Fruit fly (Drosophila melanogaster) whole organism, embryonic: ENCODE data around the gene ssp5.

Source experiments
- Asciz ChIP-seq: fragments of 200-800 bp; sonication (Bioruptor generic); optimal IDR thresholded peaks from 2 replicates; lab custom pipeline; 2017; ENCODE audit warnings: missing biosample characterization, mild to moderate bottlenecking, missing genetic modification characterization, missing genetic modification reagents
- Awh ChIP-seq: fragments of 200-800 bp; sonication (Bioruptor generic); IDR thresholded peaks from 2 replicates; pipeline ENCODE4, ENCODE4 v1.3.6; 2022; ENCODE audit warnings: missing biosample characterization, missing genetic modification characterization
- CG10209 ChIP-seq: fragments of 200-800 bp; sonication (Bioruptor generic); optimal IDR thresholded peaks from 3 replicates; lab custom pipeline; 2017; ENCODE audit warnings: missing biosample characterization, mild to moderate bottlenecking, missing genetic modification characterization, missing genetic modification reagents
- CG10462 ChIP-seq: fragments of 200-800 bp; sonication (Bioruptor generic); optimal IDR thresholded peaks from 2 replicates; lab custom pipeline; 2016; ENCODE audit warnings: missing biosample characterization, missing genetic modification characterization
- CG10654 ChIP-seq: fragments of 200-800 bp; sonication (Bioruptor generic); optimal IDR thresholded peaks from 2 replicates; lab custom pipeline; 2016; ENCODE audit warnings: missing biosample characterization, missing genetic modification characterization
- CG10979 ChIP-seq: fragments of 200-800 bp; sonication (Bioruptor generic); optimal IDR thresholded peaks from 2 replicates; lab custom pipeline; 2018; ENCODE audit warnings: missing biosample characterization, mild to moderate bottlenecking, missing genetic modification characterization, moderate library complexity
- CG11456 ChIP-seq: fragments of 200-800 bp; sonication (Bioruptor generic); IDR thresholded peaks from 3 replicates; pipeline ENCODE4 v1.3.6; 2022; ENCODE audit warnings: missing biosample characterization, missing genetic modification characterization
- CG11504 ChIP-seq: fragments of 200-800 bp; sonication (Bioruptor generic); optimal IDR thresholded peaks from 3 replicates; lab custom pipeline; 2019; ENCODE audit warnings: missing biosample characterization, mild to moderate bottlenecking, missing genetic modification characterization, moderate library complexity
- CG11696 ChIP-seq: fragments of 200-800 bp; sonication (Bioruptor generic); IDR thresholded peaks from 2 replicates; pipeline ENCODE4 v1.3.6; 2022; ENCODE audit warnings: missing biosample characterization, missing genetic modification characterization
- CG11723 ChIP-seq: fragments of 200-800 bp; sonication (Bioruptor generic); optimal IDR thresholded peaks from 2 replicates; lab custom pipeline; 2017; ENCODE audit warnings: missing biosample characterization, mild to moderate bottlenecking, missing genetic modification characterization
- CG12391 ChIP-seq: fragments of 200-800 bp; sonication (Bioruptor generic); optimal IDR thresholded peaks from 3 replicates; lab custom pipeline; 2018; ENCODE audit warnings: missing biosample characterization, mild to moderate bottlenecking, missing genetic modification characterization, moderate library complexity
- CG12659 ChIP-seq: fragments of 200-800 bp; sonication (Bioruptor generic); optimal IDR thresholded peaks from 3 replicates; lab custom pipeline; 2017; ENCODE audit warnings: mild to moderate bottlenecking, missing biosample characterization, missing genetic modification reagents, missing genetic modification characterization
- CG13123 ChIP-seq: fragments of 200-800 bp; sonication (Bioruptor generic); optimal IDR thresholded peaks from 2 replicates; lab custom pipeline; 2016; ENCODE audit warnings: missing biosample characterization, missing genetic modification characterization
- CG15269 ChIP-seq: fragments of 200-800 bp; sonication (Bioruptor generic); optimal IDR thresholded peaks from 2 replicates; lab custom pipeline; 2018; ENCODE audit warnings: missing biosample characterization, mild to moderate bottlenecking, missing genetic modification characterization, moderate library complexity
- CG15479 ChIP-seq: fragments of 200-800 bp; sonication (Bioruptor generic); optimal IDR thresholded peaks from 3 replicates; lab custom pipeline; 2019; ENCODE audit warnings: missing biosample characterization, mild to moderate bottlenecking, missing genetic modification characterization, moderate library complexity
- CG16815 ChIP-seq: fragments of 200-800 bp; sonication (Bioruptor generic); optimal IDR thresholded peaks from 3 replicates; lab custom pipeline; 2017; ENCODE audit warnings: missing biosample characterization, mild to moderate bottlenecking, missing genetic modification characterization
- CG17328 ChIP-seq: fragments of 200-800 bp; sonication (Bioruptor generic); IDR thresholded peaks from 2 replicates; pipeline ENCODE4 v1.3.6; 2022; ENCODE audit warnings: missing biosample characterization, missing genetic modification characterization
- CG2116 ChIP-seq: fragments of 200-800 bp; sonication (Bioruptor generic); optimal IDR thresholded peaks from 3 replicates; lab custom pipeline; 2018; ENCODE audit warnings: missing biosample characterization, mild to moderate bottlenecking, missing genetic modification characterization
- CG6654 ChIP-seq: fragments of 200-800 bp; sonication (Bioruptor generic); optimal IDR thresholded peaks from 2 replicates; lab custom pipeline; 2017; ENCODE audit warnings: missing biosample characterization, mild to moderate bottlenecking, missing genetic modification characterization
- CG8290 ChIP-seq, 3 experiments: fragments of 200-800 bp; sonication (Bioruptor generic); optimal IDR thresholded peaks; 2 replicates each; lab custom pipeline; 2016 to 2019; ENCODE audit warnings: missing biosample characterization in 3 of 3, missing genetic modification characterization in 3 of 3, mild to moderate bottlenecking in 2 of 3, moderate library complexity in 1 of 3
- CG8478 ChIP-seq: fragments of >200 bp; optimal IDR thresholded peaks from 2 replicates; lab custom pipeline; 2018
- CG9727 ChIP-seq: fragments of 200-800 bp; sonication (Bioruptor generic); optimal IDR thresholded peaks from 3 replicates; lab custom pipeline; 2017; ENCODE audit warnings: missing biosample characterization, mild to moderate bottlenecking, missing genetic modification characterization
- CG9797 ChIP-seq: fragments of 200-800 bp; sonication (Bioruptor generic); optimal IDR thresholded peaks from 3 replicates; lab custom pipeline; 2018; ENCODE audit warnings: missing biosample characterization, mild to moderate bottlenecking, missing genetic modification characterization
- Dfd ChIP-seq, 2 experiments: fragments of >200 bp; optimal IDR thresholded peaks; 2 replicates each; lab custom pipeline; 2017; ENCODE audit warnings: missing biosample characterization in 2 of 2, missing genetic modification characterization in 2 of 2
- Dip3 ChIP-seq: fragments of 200-800 bp; sonication (Bioruptor generic); optimal IDR thresholded peaks from 3 replicates; lab custom pipeline; 2016; ENCODE audit warnings: missing biosample characterization, missing genetic modification characterization
- Gsc ChIP-seq: fragments of 200-800 bp; sonication (Bioruptor generic); IDR thresholded peaks from 2 replicates; pipeline ENCODE4 v1.3.6; 2022; ENCODE audit warnings: missing biosample characterization, missing genetic modification characterization
- H15 ChIP-seq: fragments of 200-800 bp; sonication (Bioruptor generic); IDR thresholded peaks from 3 replicates; pipeline ENCODE4 v1.3.6; 2022; ENCODE audit warnings: missing biosample characterization, missing genetic modification characterization
- HLH4C ChIP-seq: fragments of 200-800 bp; sonication (Bioruptor generic); IDR thresholded peaks from 3 replicates; pipeline ENCODE4 v1.3.6; 2022; ENCODE audit warnings: missing biosample characterization, missing genetic modification characterization; ENCODE audit not compliant: partially characterized antibody
- Hey ChIP-seq: fragments of 200-800 bp; sonication (Bioruptor generic); optimal IDR thresholded peaks from 3 replicates; lab custom pipeline; 2018; ENCODE audit warnings: missing biosample characterization, mild to moderate bottlenecking, missing genetic modification characterization
- MBD-R2 ChIP-seq: fragments of 200-800 bp; sonication (Bioruptor generic); IDR thresholded peaks from 2 replicates; pipeline ENCODE4 v1.3.6; 2022; ENCODE audit warnings: missing biosample characterization, missing genetic modification characterization
- Max ChIP-seq: fragments of 200-800 bp; sonication (Bioruptor generic); optimal IDR thresholded peaks from 2 replicates; lab custom pipeline; 2016; ENCODE audit warnings: missing biosample characterization, mild to moderate bottlenecking, missing genetic modification characterization
- Mrtf ChIP-seq: fragments of 200-800 bp; sonication (Bioruptor generic); IDR thresholded peaks from 3 replicates; pipeline ENCODE4 v1.3.6; 2022; ENCODE audit warnings: missing biosample characterization, missing genetic modification characterization
- NFAT ChIP-seq: fragments of 200-800 bp; sonication (Bioruptor generic); IDR thresholded peaks from 2 replicates; pipeline ENCODE4 v1.3.6; 2022; ENCODE audit warnings: missing biosample characterization, missing genetic modification characterization
- Ravus ChIP-seq: fragments of 200-800 bp; sonication (Bioruptor generic); IDR thresholded peaks from 2 replicates; pipeline ENCODE4 v1.3.6; 2022; ENCODE audit warnings: missing biosample characterization, missing genetic modification characterization
- Sox100B ChIP-seq: fragments of 200-800 bp; sonication (Bioruptor generic); optimal IDR thresholded peaks from 3 replicates; lab custom pipeline; 2018; ENCODE audit warnings: missing biosample characterization, mild to moderate bottlenecking, missing genetic modification characterization
- Sry-β ChIP-seq: fragments of 200-800 bp; sonication (Bioruptor generic); optimal IDR thresholded peaks from 2 replicates; lab custom pipeline; 2018; ENCODE audit warnings: missing biosample characterization, mild to moderate bottlenecking, missing genetic modification characterization, moderate library complexity
- cato ChIP-seq: fragments of 200-800 bp; sonication (Bioruptor generic); optimal IDR thresholded peaks from 2 replicates; lab custom pipeline; 2016; ENCODE audit warnings: missing biosample characterization, missing genetic modification characterization, borderline replicate concordance
- dm ChIP-seq: fragments of 200-800 bp; sonication (Bioruptor generic); optimal IDR thresholded peaks from 3 replicates; lab custom pipeline; 2016; ENCODE audit warnings: missing biosample characterization, missing genetic modification characterization
- exex ChIP-seq: fragments of 200-800 bp; sonication (Bioruptor generic); optimal IDR thresholded peaks from 4 replicates; lab custom pipeline; 2018; ENCODE audit warnings: missing biosample characterization, mild to moderate bottlenecking, missing genetic modification characterization, moderate library complexity
- ind ChIP-seq: fragments of 200-800 bp; sonication (Bioruptor generic); optimal IDR thresholded peaks from 3 replicates; lab custom pipeline; 2016; ENCODE audit warnings: missing biosample characterization, missing genetic modification characterization
- inv ChIP-seq: fragments of 200-800 bp; sonication (Bioruptor generic); IDR thresholded peaks from 2 replicates; pipeline ENCODE4 v1.3.6; 2022; ENCODE audit warnings: missing biosample characterization, missing genetic modification characterization; ENCODE audit not compliant: partially characterized antibody
- jigr1 ChIP-seq: fragments of 200-800 bp; sonication (Bioruptor generic); IDR thresholded peaks from 3 replicates; pipeline ENCODE4 v1.3.6; 2022; ENCODE audit warnings: missing biosample characterization, missing genetic modification characterization
- lola ChIP-seq, 3 experiments: fragments of >200 bp in 2 of 3; fragments of 200-800 bp in 1 of 3; sonication (Bioruptor generic) in 1 of 3; optimal IDR thresholded peaks; 2 replicates each; lab custom pipeline; 2017 to 2019; ENCODE audit warnings: missing biosample characterization in 3 of 3, missing genetic modification characterization in 3 of 3, mild to moderate bottlenecking in 1 of 3, moderate library complexity in 1 of 3
- mirr ChIP-seq: fragments of 200-800 bp; sonication (Bioruptor generic); optimal IDR thresholded peaks from 3 replicates; lab custom pipeline; 2018; ENCODE audit warnings: missing biosample characterization, mild to moderate bottlenecking, missing genetic modification characterization
- oc ChIP-seq: fragments of 200-800 bp; sonication (Bioruptor generic); optimal IDR thresholded peaks from 2 replicates; lab custom pipeline; 2018; ENCODE audit warnings: missing biosample characterization, mild to moderate bottlenecking, missing genetic modification characterization, moderate library complexity
- ro ChIP-seq: fragments of 200-800 bp; sonication (Bioruptor generic); IDR thresholded peaks from 2 replicates; pipeline ENCODE4 v1.3.6; 2022; ENCODE audit warnings: missing biosample characterization, missing genetic modification characterization
- run ChIP-seq: fragments of 200-800 bp; sonication (Bioruptor generic); optimal IDR thresholded peaks from 3 replicates; lab custom pipeline; 2018; ENCODE audit warnings: missing biosample characterization, mild to moderate bottlenecking, missing genetic modification characterization
- sisA ChIP-seq: fragments of 200-800 bp; sonication (Bioruptor generic); IDR thresholded peaks from 2 replicates; pipeline ENCODE4 v1.3.6; 2022; ENCODE audit warnings: missing biosample characterization, missing genetic modification characterization
- sna ChIP-seq: fragments of 200-800 bp; sonication (Bioruptor generic); IDR thresholded peaks from 2 replicates; pipeline ENCODE4 v1.3.6; 2022; ENCODE audit warnings: missing biosample characterization, missing genetic modification characterization; ENCODE audit not compliant: partially characterized antibody
- ssp ChIP-seq: fragments of 200-800 bp; sonication (Bioruptor generic); IDR thresholded peaks from 2 replicates; pipeline ENCODE4 v1.3.6; 2022; ENCODE audit warnings: missing biosample characterization, missing genetic modification characterization
- usp ChIP-seq: fragments of >200 bp; optimal IDR thresholded peaks from 2 replicates; lab custom pipeline; 2017; ENCODE audit warnings: missing biosample characterization, missing genetic modification characterization

Gene ssp5

dm6 chr3R:12016828-12017280 lies 16.1 kb upstream of the ssp5 start, which contains the start of the genes DCAF12 and Spt3 (continued):
- no peak for TF ChIP-seq Awh (GFP tag; lab: Robert Waterston, UW)
- peak; percentile 12 for TF ChIP-seq CG9797 (GFP tag; lab: Kevin White, UChicago)
- TF ChIP-seq CG11723 (GFP tag; lab: Kevin White, UChicago), result no peak
- TF ChIP-seq CG12391 (tag; lab: Kevin White, UChicago), result peak; percentile 76
- TF ChIP-seq dm (GFP tag; lab: Kevin White, UChicago), result no peak
- TF ChIP-seq oc (tag; lab: Kevin White, UChicago), result no peak
- no peak for TF ChIP-seq ro (GFP tag; lab: Robert Waterston, UW)
- TF ChIP-seq exex (tag; lab: Kevin White, UChicago), result no peak
- TF ChIP-seq CG17328 (GFP tag; lab: Robert Waterston, UW), result no peak
- no peak for TF ChIP-seq H15 (GFP tag; lab: Robert Waterston, UW)
- peak; percentile 96 for TF ChIP-seq inv (GFP tag; lab: Robert Waterston, UW)
- TF ChIP-seq Mrtf (GFP tag; lab: Robert Waterston, UW), result 0 out of 3 replicates have a peak, but pooled peaks have one; percentile 26
- TF ChIP-seq CG16815, result peak; percentile 12
- TF ChIP-seq CG11504, result peak; percentile 71
- no peak for TF ChIP-seq usp (GFP tag; lab: Kevin White, UChicago)
- TF ChIP-seq CG12659 (GFP tag; lab: Kevin White, UChicago), result peak; percentile 60
- peak; percentile 27 for TF ChIP-seq CG8290 (GFP tag; optimal IDR thresholded peaks at IDR 0.05; lab: Kevin White, UChicago)
- TF ChIP-seq CG8290 (tag; optimal IDR thresholded peaks at IDR 0.05; lab: Kevin White, UChicago), result no peak
- TF ChIP-seq sisA (GFP tag; lab: Robert Waterston, UW), result peak; percentile 58
- TF ChIP-seq CG10209 (GFP tag; lab: Kevin White, UChicago), result no peak
- peak in 1 of 3 experiments; percentile 63 for TF ChIP-seq lola (GFP tag; optimal IDR thresholded peaks at IDR 0.05; lab: Kevin White, UChicago)
- no peak for TF ChIP-seq CG11696 (GFP tag; lab: Robert Waterston, UW)
- TF ChIP-seq CG15269 (tag; lab: Kevin White, UChicago), result no peak
- TF ChIP-seq CG10654, result peak; percentile 40
- TF ChIP-seq CG11456 (GFP tag; lab: Robert Waterston, UW), result 0 out of 3 replicates have a peak, but pooled peaks have one; percentile 30
- no peak for TF ChIP-seq Ravus (GFP tag; lab: Robert Waterston, UW)
- no peak for TF ChIP-seq Dip3 (GFP tag; lab: Kevin White, UChicago)
- TF ChIP-seq Hey (tag; lab: Kevin White, UChicago), result no peak
- peak; percentile 94 for TF ChIP-seq sna
- no peak for TF ChIP-seq CG10979 (tag; lab: Kevin White, UChicago)
- no peak for TF ChIP-seq run
- no peak for TF ChIP-seq Sox100B (GFP tag; lab: Kevin White, UChicago)
- TF ChIP-seq cato (GFP tag; lab: Kevin White, UChicago), result no peak
- TF ChIP-seq Gsc (GFP tag; lab: Robert Waterston, UW), result no peak
- TF ChIP-seq mirr, result no peak
- TF ChIP-seq CG13123 (GFP tag; lab: Kevin White, UChicago), result no peak
- no peak for TF ChIP-seq CG6654 (GFP tag; lab: Kevin White, UChicago)
- no peak for TF ChIP-seq CG10462 (GFP tag; lab: Kevin White, UChicago)
- TF ChIP-seq HLH4C, result peak; percentile 93
- TF ChIP-seq jigr1 (GFP tag; lab: Robert Waterston, UW), result no peak
- no peak for TF ChIP-seq NFAT
- TF ChIP-seq ssp, result peak; percentile 47
- TF ChIP-seq ind, result peak; percentile 53
- peak; percentile 76 for TF ChIP-seq Sry-β (GFP tag; lab: Kevin White, UChicago)
- no peak for TF ChIP-seq Max
- no peak for TF ChIP-seq CG15479 (GFP tag; lab: Kevin White, UChicago)
- peak; percentile 35 for TF ChIP-seq CG2116 (GFP tag; lab: Kevin White, UChicago)
- no peak for TF ChIP-seq CG8478 (lab: Kevin White, UChicago)
- no peak for TF ChIP-seq Asciz (GFP tag; lab: Kevin White, UChicago)
- no peak for TF ChIP-seq Dfd (GFP tag; optimal IDR thresholded peaks at IDR 0.05; lab: Kevin White, UChicago)
- peak; percentile 92 for TF ChIP-seq MBD-R2 (GFP tag; lab: Robert Waterston, UW)
- TF ChIP-seq CG9727 (GFP tag; lab: Kevin White, UChicago), result peak; percentile 43
